Fruit fly (Drosophila melanogaster) whole organism, embryonic: Measurements from ENCODE around the gene CG43184.

Source experiments
- Aef1 ChIP-seq: fragments of 200-800 bp; sonication (Bioruptor generic); IDR thresholded peaks from 3 replicates; pipeline ENCODE4 v1.3.6; 2022; ENCODE audit warnings: missing biosample characterization, missing genetic modification characterization
- CG17802 ChIP-seq: fragments of 200-800 bp; sonication (Bioruptor generic); optimal IDR thresholded peaks from 2 replicates; lab custom pipeline; 2018; ENCODE audit warnings: missing biosample characterization, mild to moderate bottlenecking, missing genetic modification characterization, moderate library complexity
- CG18476 ChIP-seq: fragments of 200-800 bp; sonication (Bioruptor generic); optimal IDR thresholded peaks from 2 replicates; lab custom pipeline; 2016; ENCODE audit warnings: missing biosample characterization, mild to moderate bottlenecking, missing genetic modification characterization
- CTCF ChIP-seq: fragments of 200-800 bp; sonication (Bioruptor generic); optimal IDR thresholded peaks from 2 replicates; lab custom pipeline; 2017; ENCODE audit warnings: missing biosample characterization, mild to moderate bottlenecking, missing genetic modification characterization, moderate library complexity
- ash1 ChIP-seq: fragments of 200-800 bp; sonication (Bioruptor generic); optimal IDR thresholded peaks from 2 replicates; lab custom pipeline; 2018; ENCODE audit warnings: missing biosample characterization, mild to moderate bottlenecking, missing genetic modification characterization
- ftz-f1 ChIP-seq: fragments of 200-800 bp; sonication (Bioruptor generic); optimal IDR thresholded peaks from 2 replicates; lab custom pipeline; 2016; ENCODE audit warnings: missing biosample characterization, missing genetic modification characterization
- her ChIP-seq: fragments of 200-800 bp; sonication (Bioruptor generic); optimal IDR thresholded peaks from 2 replicates; lab custom pipeline; 2016; ENCODE audit warnings: missing biosample characterization, missing genetic modification characterization
- tin ChIP-seq: fragments of 200-800 bp; sonication (Bioruptor generic); optimal IDR thresholded peaks from 3 replicates; lab custom pipeline; 2016; ENCODE audit warnings: missing biosample characterization, missing genetic modification characterization

dm6 chr3L:13845754-13846153, 8.2 kb downstream of the CG43184 start, which contains the start of gene Hml:
- TF ChIP-seq ash1: no peak
- no peak for TF ChIP-seq Aef1 (GFP tag; lab: Robert Waterston, UW)
- TF ChIP-seq tin (GFP tag; lab: Kevin White, UChicago): no peak
- no peak for TF ChIP-seq CG17802 (tag; lab: Kevin White, UChicago)
- TF ChIP-seq CTCF (GFP tag; lab: Kevin White, UChicago): no peak
- TF ChIP-seq ftz-f1 (GFP tag; lab: Kevin White, UChicago): no peak
- no peak for TF ChIP-seq her
- TF ChIP-seq CG18476: no peak
